Worm (Caenorhabditis elegans) whole organism, L1 larva: ENCODE data around the gene F40A3.1.

ENCODE experiments used
- C34B4.2 ChIP-seq: sonication (generic microtip); optimal IDR thresholded peaks from 2 replicates; lab custom pipeline; 2017; ENCODE audit warnings: mild to moderate bottlenecking, missing genetic modification characterization, missing compliant biosample characterization
- dpl-1 ChIP-seq, 3 experiments: fragments of 150-350 bp in 2 of 3; sonication (generic microtip) in 1 of 3; optimal IDR thresholded peaks; 2 replicates each; lab custom pipeline; 2014 to 2017; ENCODE audit warnings: missing biosample characterization in 3 of 3, missing genetic modification characterization in 3 of 3, missing genetic modification reagents in 3 of 3
- egl-13 ChIP-seq: sonication (generic microtip); optimal IDR thresholded peaks from 2 replicates; lab custom pipeline; 2016; ENCODE audit warnings: missing genotype, missing genetic modification reagents, missing genetic modification characterization, missing compliant biosample characterization
- hpl-2 ChIP-seq: fragments of 150-350 bp; optimal IDR thresholded peaks from 2 replicates; lab custom pipeline; 2014; ENCODE audit warnings: missing biosample characterization, missing genetic modification reagents, missing genetic modification characterization
- lir-3 ChIP-seq: sonication (generic microtip); optimal IDR thresholded peaks from 2 replicates; lab custom pipeline; 2016; ENCODE audit warnings: mild to moderate bottlenecking, missing genetic modification characterization, moderate library complexity, missing compliant biosample characterization; ENCODE audit not compliant: poor library complexity
- nhr-28 ChIP-seq: fragments of 150-350 bp; optimal IDR thresholded peaks from 2 replicates; lab custom pipeline; 2014; ENCODE audit warnings: missing biosample characterization, missing genetic modification characterization
- sox-4 ChIP-seq: sonication (generic microtip); optimal IDR thresholded peaks from 2 replicates; lab custom pipeline; 2016; ENCODE audit warnings: missing genetic modification characterization, missing compliant biosample characterization
- unc-86 ChIP-seq: sonication (generic microtip); optimal IDR thresholded peaks from 2 replicates; lab custom pipeline; 2016; ENCODE audit warnings: missing genetic modification characterization, missing compliant biosample characterization
- vab-15 ChIP-seq: sonication (generic microtip); optimal IDR thresholded peaks from 2 replicates; lab custom pipeline; 2017; ENCODE audit warnings: missing genotype, mild to moderate bottlenecking, missing genetic modification characterization, missing compliant biosample characterization

The F40A3.1 gene

DNA sequence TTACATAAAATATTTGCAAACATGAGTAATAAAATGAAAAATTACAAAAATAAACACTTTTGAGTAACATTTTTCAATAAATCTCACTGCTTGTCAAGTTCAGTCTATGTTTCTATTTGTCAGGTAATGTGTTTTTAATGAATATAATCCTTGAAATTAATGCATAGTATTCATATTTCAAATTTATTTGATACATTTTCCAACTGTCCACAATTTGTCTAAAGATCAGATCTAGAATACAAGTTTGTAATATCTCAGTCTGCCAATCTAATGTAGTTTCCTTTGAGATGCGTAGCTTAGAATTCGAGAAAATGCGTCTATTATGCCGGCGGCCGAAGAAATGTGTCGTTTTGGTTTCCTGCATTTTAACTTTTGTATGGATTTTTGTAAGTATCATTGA is 52.2 kb downstream of the F40A3.1 start, which contains the start of gene Y97E10B.1:
TSS of gene Y97E10B.1 (plus strand) at position 301 of the 400 bp plus-strand sequence.
- TF ChIP-seq nhr-28 (tag; lab: Kevin White, UChicago) = no peak
- no peak for TF ChIP-seq sox-4 (tag; lab: Kevin White, UChicago)
- no peak for TF ChIP-seq hpl-2 (GFP tag; lab: Kevin White, UChicago)
- TF ChIP-seq C34B4.2 = no peak
- no peak for TF ChIP-seq dpl-1 (GFP tag; optimal IDR thresholded peaks at IDR 0.05; lab: Kevin White, UChicago)
- no peak for TF ChIP-seq egl-13 (tag; lab: Kevin White, UChicago)
- no peak for TF ChIP-seq unc-86 (tag; lab: Kevin White, UChicago)
- no peak for TF ChIP-seq lir-3 (tag; lab: Kevin White, UChicago)
- TF ChIP-seq vab-15 (tag; lab: Kevin White, UChicago) = no peak
